Fruit fly (Drosophila melanogaster) whole organism, embryonic: ENCODE results near the gene mthl2.
A peak's percentile ranks its signal among the peaks of the same experiment; 100 is the strongest.

Experiments
- Asciz ChIP-seq: fragments of 200-800 bp; sonication (Bioruptor generic); optimal IDR thresholded peaks from 2 replicates; lab custom pipeline; 2017; ENCODE audit warnings: missing biosample characterization, mild to moderate bottlenecking, missing genetic modification characterization, missing genetic modification reagents
- B-H2 ChIP-seq: fragments of 200-800 bp; sonication (Bioruptor generic); optimal IDR thresholded peaks from 2 replicates; lab custom pipeline; 2018; ENCODE audit warnings: missing biosample characterization, mild to moderate bottlenecking, missing genetic modification characterization
- Bdp1 ChIP-seq: fragments of 200-800 bp; sonication (Bioruptor generic); optimal IDR thresholded peaks from 3 replicates; lab custom pipeline; 2016; ENCODE audit warnings: missing biosample characterization, missing genetic modification characterization
- CG10267 ChIP-seq: fragments of 200-800 bp; sonication (Bioruptor generic); optimal IDR thresholded peaks from 2 replicates; lab custom pipeline; 2018; ENCODE audit warnings: missing biosample characterization, mild to moderate bottlenecking, missing genetic modification characterization, moderate library complexity
- CG10543 ChIP-seq: fragments of 200-800 bp; sonication (Bioruptor generic); optimal IDR thresholded peaks from 3 replicates; lab custom pipeline; 2017; ENCODE audit warnings: missing biosample characterization, mild to moderate bottlenecking, missing genetic modification characterization, moderate library complexity
- CG10565 ChIP-seq: fragments of 200-800 bp; sonication (Bioruptor generic); optimal IDR thresholded peaks from 3 replicates; lab custom pipeline; 2016; ENCODE audit warnings: missing biosample characterization, mild to moderate bottlenecking, missing genetic modification characterization
- CG11695 ChIP-seq: fragments of 200-800 bp; sonication (Bioruptor generic); IDR thresholded peaks from 3 replicates; pipeline ENCODE4 v1.3.6; 2022; ENCODE audit warnings: missing biosample characterization, missing genetic modification characterization
- CG11723 ChIP-seq: fragments of 200-800 bp; sonication (Bioruptor generic); optimal IDR thresholded peaks from 2 replicates; lab custom pipeline; 2017; ENCODE audit warnings: missing biosample characterization, mild to moderate bottlenecking, missing genetic modification characterization
- CG12659 ChIP-seq: fragments of 200-800 bp; sonication (Bioruptor generic); optimal IDR thresholded peaks from 3 replicates; lab custom pipeline; 2017; ENCODE audit warnings: mild to moderate bottlenecking, missing biosample characterization, missing genetic modification reagents, missing genetic modification characterization
- CG13287 ChIP-seq: fragments of 200-800 bp; sonication (Bioruptor generic); IDR thresholded peaks from 2 replicates; pipeline ENCODE4 v1.3.6; 2022; ENCODE audit warnings: missing biosample characterization, missing genetic modification characterization; ENCODE audit not compliant: partially characterized antibody
- CG17328 ChIP-seq: fragments of 200-800 bp; sonication (Bioruptor generic); IDR thresholded peaks from 2 replicates; pipeline ENCODE4 v1.3.6; 2022; ENCODE audit warnings: missing biosample characterization, missing genetic modification characterization
- CG17361 ChIP-seq: fragments of 200-800 bp; sonication (Bioruptor generic); IDR thresholded peaks from 3 replicates; pipeline ENCODE4 v1.3.6; 2022; ENCODE audit warnings: missing biosample characterization, missing genetic modification characterization
- CG1832 ChIP-seq: fragments of 200-800 bp; sonication (Bioruptor generic); optimal IDR thresholded peaks from 2 replicates; lab custom pipeline; 2017; ENCODE audit warnings: missing biosample characterization, mild to moderate bottlenecking, missing genetic modification characterization, inconsistent platforms
- CG34376 ChIP-seq: fragments of 200-800 bp; sonication (Bioruptor generic); optimal IDR thresholded peaks from 2 replicates; lab custom pipeline; 2018; ENCODE audit warnings: missing biosample characterization, mild to moderate bottlenecking, missing genetic modification characterization
- CG42726 ChIP-seq: fragments of 200-800 bp; sonication (Bioruptor generic); IDR thresholded peaks from 2 replicates; pipeline ENCODE4 v1.3.6; 2022; ENCODE audit warnings: missing biosample characterization, missing genetic modification characterization; ENCODE audit not compliant: partially characterized antibody
- CG4854 ChIP-seq: fragments of 200-800 bp; sonication (Bioruptor generic); optimal IDR thresholded peaks from 2 replicates; lab custom pipeline; 2016; ENCODE audit warnings: missing biosample characterization, missing genetic modification characterization, inconsistent platforms
- CG5245 ChIP-seq: fragments of 200-800 bp; sonication (Bioruptor generic); optimal IDR thresholded peaks from 3 replicates; lab custom pipeline; 2016; ENCODE audit warnings: missing biosample characterization, missing genetic modification characterization
- CG6683 ChIP-seq: fragments of 200-800 bp; sonication (Bioruptor generic); optimal IDR thresholded peaks from 2 replicates; lab custom pipeline; 2017; ENCODE audit warnings: missing biosample characterization, mild to moderate bottlenecking, missing genetic modification characterization, missing genetic modification reagents
- CG7786 ChIP-seq: fragments of 200-800 bp; sonication (Bioruptor generic); optimal IDR thresholded peaks from 2 replicates; lab custom pipeline; 2016; ENCODE audit warnings: missing biosample characterization, missing genetic modification characterization
- CG7963 ChIP-seq: fragments of 200-800 bp; sonication (Bioruptor generic); IDR thresholded peaks from 3 replicates; pipeline ENCODE4 v1.3.6; 2022; ENCODE audit warnings: missing biosample characterization, missing genetic modification characterization; ENCODE audit not compliant: partially characterized antibody
- CG8281 ChIP-seq: fragments of 200-800 bp; sonication (Bioruptor generic); optimal IDR thresholded peaks from 2 replicates; lab custom pipeline; 2018; ENCODE audit warnings: missing biosample characterization, mild to moderate bottlenecking, missing genetic modification characterization, moderate library complexity
- CG9727 ChIP-seq: fragments of 200-800 bp; sonication (Bioruptor generic); optimal IDR thresholded peaks from 3 replicates; lab custom pipeline; 2017; ENCODE audit warnings: missing biosample characterization, mild to moderate bottlenecking, missing genetic modification characterization
- CrebB ChIP-seq: fragments of 200-800 bp; sonication (Bioruptor generic); optimal IDR thresholded peaks from 3 replicates; lab custom pipeline; 2018; ENCODE audit warnings: missing biosample characterization, mild to moderate bottlenecking, missing genetic modification characterization
- Dip2 ChIP-seq: fragments of 200-800 bp; sonication (Bioruptor generic); IDR thresholded peaks from 2 replicates; pipeline ENCODE4 v1.3.6; 2022; ENCODE audit warnings: missing biosample characterization, missing genetic modification characterization
- HmgZ ChIP-seq: fragments of 200-800 bp; sonication (Bioruptor generic); optimal IDR thresholded peaks from 2 replicates; lab custom pipeline; 2018; ENCODE audit warnings: missing biosample characterization, mild to moderate bottlenecking, missing genetic modification characterization
- Nf-YA ChIP-seq: fragments of 200-800 bp; sonication (Bioruptor generic); IDR thresholded peaks from 2 replicates; pipeline ENCODE4 v1.3.6; 2022; ENCODE audit warnings: missing biosample characterization, missing genetic modification characterization
- Nf-YB ChIP-seq: fragments of 200-800 bp; sonication (Bioruptor generic); optimal IDR thresholded peaks from 3 replicates; lab custom pipeline; 2019; ENCODE audit warnings: missing biosample characterization, mild to moderate bottlenecking, missing genetic modification characterization, moderate library complexity
- Optix ChIP-seq: fragments of 200-800 bp; sonication (Bioruptor generic); IDR thresholded peaks from 3 replicates; pipeline ENCODE4 v1.3.6; 2022; ENCODE audit warnings: missing biosample characterization, missing genetic modification characterization
- cato ChIP-seq: fragments of 200-800 bp; sonication (Bioruptor generic); optimal IDR thresholded peaks from 2 replicates; lab custom pipeline; 2016; ENCODE audit warnings: missing biosample characterization, missing genetic modification characterization, borderline replicate concordance
- dm ChIP-seq: fragments of 200-800 bp; sonication (Bioruptor generic); optimal IDR thresholded peaks from 3 replicates; lab custom pipeline; 2016; ENCODE audit warnings: missing biosample characterization, missing genetic modification characterization
- dmrt99B ChIP-seq: fragments of 200-800 bp; sonication (Bioruptor generic); optimal IDR thresholded peaks from 2 replicates; lab custom pipeline; 2018; ENCODE audit warnings: missing biosample characterization, mild to moderate bottlenecking, missing genetic modification characterization, moderate library complexity
- ems ChIP-seq: fragments of 200-800 bp; sonication (Bioruptor generic); optimal IDR thresholded peaks from 3 replicates; lab custom pipeline; 2016; ENCODE audit warnings: missing biosample characterization, missing genetic modification characterization
- fd3F ChIP-seq: fragments of 200-800 bp; sonication (Bioruptor generic); optimal IDR thresholded peaks from 2 replicates; lab custom pipeline; 2018; ENCODE audit warnings: missing biosample characterization, mild to moderate bottlenecking, missing genetic modification characterization, moderate library complexity
- fru ChIP-seq: fragments of >200 bp; optimal IDR thresholded peaks from 2 replicates; lab custom pipeline; 2017
- gcm ChIP-seq: fragments of 200-800 bp; sonication (Bioruptor generic); optimal IDR thresholded peaks from 2 replicates; lab custom pipeline; 2019; ENCODE audit warnings: missing biosample characterization, mild to moderate bottlenecking, missing genetic modification characterization, moderate library complexity
- grau ChIP-seq: fragments of 200-800 bp; optimal IDR thresholded peaks from 3 replicates; lab custom pipeline; 2019; ENCODE audit warnings: missing biosample characterization, mild to moderate bottlenecking, missing genetic modification characterization, moderate library complexity
- hth ChIP-seq: fragments of >200 bp; optimal IDR thresholded peaks from 2 replicates; lab custom pipeline; 2017; ENCODE audit warnings: inconsistent platforms
- ken ChIP-seq: fragments of 200-800 bp; sonication (Bioruptor generic); IDR thresholded peaks from 3 replicates; pipeline ENCODE4 v1.3.6; 2022; ENCODE audit warnings: missing biosample characterization, missing genetic modification characterization
- lbe ChIP-seq: fragments of 200-800 bp; sonication (Bioruptor generic); optimal IDR thresholded peaks from 2 replicates; lab custom pipeline; 2016; ENCODE audit warnings: missing biosample characterization, mild to moderate bottlenecking, missing genetic modification characterization
- odd ChIP-seq: fragments of 200-800 bp; sonication (Bioruptor generic); optimal IDR thresholded peaks from 2 replicates; lab custom pipeline; 2017; ENCODE audit warnings: missing biosample characterization, mild to moderate bottlenecking, missing genetic modification characterization
- pb ChIP-seq: fragments of 200-800 bp; sonication (Bioruptor generic); optimal IDR thresholded peaks from 3 replicates; lab custom pipeline; 2016; ENCODE audit warnings: missing biosample characterization, missing genetic modification characterization
- ro ChIP-seq: fragments of 200-800 bp; sonication (Bioruptor generic); IDR thresholded peaks from 2 replicates; pipeline ENCODE4 v1.3.6; 2022; ENCODE audit warnings: missing biosample characterization, missing genetic modification characterization
- row ChIP-seq: fragments of 200-800 bp; sonication (Bioruptor generic); IDR thresholded peaks from 3 replicates; pipeline ENCODE4 v1.3.6; 2022; ENCODE audit warnings: missing biosample characterization, missing genetic modification characterization
- sc ChIP-seq, 3 experiments: fragments of >200 bp in 2 of 3; fragments of 200-800 bp in 1 of 3; sonication (Bioruptor generic) in 1 of 3; optimal IDR thresholded peaks; 2 replicates in 2 of 3; 3 replicates in 1 of 3; lab custom pipeline; 2017; ENCODE audit warnings: mild to moderate bottlenecking in 1 of 3, missing biosample characterization in 1 of 3, missing genetic modification characterization in 1 of 3, missing genetic modification reagents in 1 of 3
- sim ChIP-seq: fragments of 200-800 bp; sonication (Bioruptor generic); IDR thresholded peaks from 2 replicates; pipeline ENCODE4 v1.3.6; 2022; ENCODE audit warnings: missing biosample characterization, missing genetic modification characterization
- sisA ChIP-seq: fragments of 200-800 bp; sonication (Bioruptor generic); IDR thresholded peaks from 2 replicates; pipeline ENCODE4 v1.3.6; 2022; ENCODE audit warnings: missing biosample characterization, missing genetic modification characterization
- slbo ChIP-seq: fragments of 200-800 bp; sonication (Bioruptor generic); IDR thresholded peaks from 2 replicates; pipeline ENCODE4 v1.3.6; 2022; ENCODE audit warnings: missing biosample characterization, missing genetic modification characterization
- z ChIP-seq: fragments of 200-800 bp; sonication (Bioruptor generic); IDR thresholded peaks from 3 replicates; pipeline ENCODE4 v1.3.6; 2022; ENCODE audit warnings: missing biosample characterization, missing genetic modification characterization
- zen ChIP-seq: fragments of 200-800 bp; sonication (Bioruptor generic); optimal IDR thresholded peaks from 3 replicates; lab custom pipeline; 2018; ENCODE audit warnings: missing biosample characterization, mild to moderate bottlenecking, missing genetic modification characterization, moderate library complexity
- zf30C ChIP-seq: fragments of 200-800 bp; sonication (Bioruptor generic); optimal IDR thresholded peaks from 3 replicates; lab custom pipeline; 2018; ENCODE audit warnings: missing biosample characterization, mild to moderate bottlenecking, missing genetic modification characterization

Gene mthl2

dm6 chr3L:5583295-5583707, 21.3 kb upstream of the mthl2 start (continued):
- TF ChIP-seq sc (optimal IDR thresholded peaks at IDR 0.05; lab: Kevin White, UChicago) (no peak), sc (GFP tag; optimal IDR thresholded peaks at IDR 0.05; lab: Kevin White, UChicago) (no peak), gcm (GFP tag; lab: Kevin White, UChicago) (no peak), sisA (GFP tag; lab: Robert Waterston, UW) (peak; percentile 95), sim (peak; percentile 40; the same call in 1 of the 2 replicates), dm (GFP tag; lab: Kevin White, UChicago) (peak; percentile 82), pb (GFP tag; lab: Kevin White, UChicago) (peak; percentile 52), Bdp1 (GFP tag; lab: Kevin White, UChicago) (peak; percentile 79), Nf-YB (GFP tag; lab: Kevin White, UChicago) (peak; percentile 46), fd3F (GFP tag; lab: Kevin White, UChicago) (peak; percentile 79), ken (GFP tag; lab: Robert Waterston, UW) (peak; percentile 93), CG7786 (GFP tag; lab: Kevin White, UChicago) (peak; percentile 86), fru (lab: Kevin White, UChicago) (no peak), CG10543 (GFP tag; lab: Kevin White, UChicago) (no peak), grau (tag; lab: Kevin White, UChicago) (peak; percentile 81), odd (no peak), CG34376 (GFP tag; lab: Kevin White, UChicago) (peak; percentile 25), Dip2 (no peak), CG1832 (no peak), B-H2 (GFP tag; lab: Kevin White, UChicago) (no peak), CG7963 (peak; percentile 24; the same call in 1 of the 3 replicates), row (GFP tag; lab: Robert Waterston, UW) (peak; percentile 95), CG12659 (GFP tag; lab: Kevin White, UChicago) (peak; percentile 85), Nf-YA (GFP tag; lab: Robert Waterston, UW) (peak; percentile 60; the same call in 1 of the 2 replicates), ems (peak; percentile 88), cato (GFP tag; lab: Kevin White, UChicago) (peak; percentile 72), z (no peak), CrebB (tag; lab: Kevin White, UChicago) (peak; percentile 52), lbe (GFP tag; lab: Kevin White, UChicago) (no peak), CG4854 (GFP tag; lab: Kevin White, UChicago) (no peak), CG11723 (GFP tag; lab: Kevin White, UChicago) (no peak), CG10267 (peak; percentile 90), CG5245 (GFP tag; lab: Kevin White, UChicago) (peak; percentile 66), CG9727 (GFP tag; lab: Kevin White, UChicago) (peak; percentile 78), CG17361 (GFP tag; lab: Robert Waterston, UW) (no peak; the same call in 2 of the 3 replicates), zen (tag; lab: Kevin White, UChicago) (peak; percentile 86), dmrt99B (tag; lab: Kevin White, UChicago) (no peak), CG6683 (GFP tag; lab: Kevin White, UChicago) (no peak), hth (lab: Kevin White, UChicago) (no peak), CG17328 (GFP tag; lab: Robert Waterston, UW) (peak; percentile 80), zf30C (GFP tag; lab: Kevin White, UChicago) (peak; percentile 84), ro (GFP tag; lab: Robert Waterston, UW) (peak; percentile 67), CG8281 (tag; lab: Kevin White, UChicago) (peak; percentile 49), Asciz (GFP tag; lab: Kevin White, UChicago) (no peak), slbo (GFP tag; lab: Robert Waterston, UW) (peak; percentile 96), CG13287 (GFP tag; lab: Robert Waterston, UW) (peak; percentile 91), HmgZ (tag; lab: Kevin White, UChicago) (peak; percentile 88), Optix (peak; percentile 68; the same call in 1 of the 3 replicates), CG10565 (GFP tag; lab: Kevin White, UChicago) (peak; percentile 36), CG42726 (peak; percentile 66), CG11695 (GFP tag; lab: Robert Waterston, UW) (peak; percentile 55; the same call in 1 of the 3 replicates)
